Worm (Caenorhabditis elegans) whole organism, L4 larva: ENCODE measurements around the gene T26E4.2.

ENCODE experiments used
- D1046.2 ChIP-seq: fragments of 200-800 bp; sonication (Bioruptor generic); IDR thresholded peaks from 2 replicates; pipeline ENCODE4 v1.3.6; 2022; ENCODE audit warnings: missing genetic modification characterization, missing compliant biosample characterization
- T20F7.1 ChIP-seq: fragments of 200-800 bp; sonication (Bioruptor generic); optimal IDR thresholded peaks from 2 replicates; lab custom pipeline; 2018; ENCODE audit warnings: mild to moderate bottlenecking, missing genetic modification characterization, missing compliant biosample characterization
- Y48G9A.11 ChIP-seq: fragments of 200-800 bp; sonication (Bioruptor generic); IDR thresholded peaks from 2 replicates; pipeline ENCODE4 v1.3.6; 2022; ENCODE audit warnings: missing genetic modification reagents, missing genetic modification characterization, missing compliant biosample characterization
- ZK546.5 ChIP-seq, 2 experiments: sonication (generic microtip); optimal IDR thresholded peaks; 2 replicates each; lab custom pipeline; 2017; ENCODE audit warnings: missing biosample characterization in 2 of 2, missing genetic modification characterization in 2 of 2
- aha-1 ChIP-seq: fragments of 150-350 bp; peaks from one replicate; lab custom pipeline; 2014; ENCODE audit warnings: missing biosample characterization, missing genetic modification characterization
- ceh-62 ChIP-seq: sonication (generic microtip); optimal IDR thresholded peaks from 2 replicates; lab custom pipeline; 2017; ENCODE audit warnings: missing biosample characterization, missing genetic modification characterization
- dmd-9 ChIP-seq: fragments of 200-800 bp; sonication (Bioruptor generic); IDR thresholded peaks from 2 replicates; pipeline ENCODE4 v1.3.6; 2022; ENCODE audit warnings: missing genetic modification reagents, missing genetic modification characterization, missing compliant biosample characterization
- fkh-10 ChIP-seq: fragments of 150-350 bp; optimal IDR thresholded peaks from 2 replicates; lab custom pipeline; 2014; ENCODE audit warnings: missing biosample characterization, missing genetic modification reagents, missing genetic modification characterization
- gei-8 ChIP-seq: fragments of 200-800 bp; sonication (Bioruptor generic); optimal IDR thresholded peaks from 2 replicates; lab custom pipeline; 2018; ENCODE audit warnings: mild to moderate bottlenecking, missing genetic modification characterization, missing compliant biosample characterization
- hlh-11 ChIP-seq: fragments of 200-800 bp; sonication (Bioruptor generic); optimal IDR thresholded peaks from 2 replicates; lab custom pipeline; 2018; ENCODE audit warnings: mild to moderate bottlenecking, missing genetic modification characterization, missing compliant biosample characterization
- jun-1 ChIP-seq: fragments of 150-350 bp; optimal IDR thresholded peaks from 2 replicates; lab custom pipeline; 2014; ENCODE audit warnings: missing biosample characterization, missing genetic modification reagents, missing genetic modification characterization
- lin-29 ChIP-seq: fragments of 200-800 bp; sonication (Bioruptor generic); IDR thresholded peaks from 2 replicates; pipeline ENCODE4 v1.3.6; 2022; ENCODE audit warnings: missing genetic modification reagents, missing genetic modification characterization, missing compliant biosample characterization
- lin-39 ChIP-seq: fragments of 150-350 bp; optimal IDR thresholded peaks from 2 replicates; lab custom pipeline; 2014; ENCODE audit warnings: missing biosample characterization, missing genetic modification reagents, missing genetic modification characterization
- lsy-2 ChIP-seq, 2 experiments: fragments of 150-350 bp in 1 of 2; sonication (generic microtip) in 1 of 2; optimal IDR thresholded peaks; 2 replicates each; lab custom pipeline; 2014 to 2017; ENCODE audit warnings: missing biosample characterization in 2 of 2, missing genetic modification characterization in 2 of 2
- madf-5 ChIP-seq, 2 experiments: fragments of 200-800 bp; sonication (Bioruptor generic); IDR thresholded peaks; 2 replicates each; pipeline ENCODE4 v1.3.6; 2022; ENCODE audit warnings: missing compliant biosample characterization in 2 of 2, missing genetic modification characterization in 2 of 2
- madf-9 ChIP-seq: fragments of 200-800 bp; sonication (Bioruptor generic); conservative IDR thresholded peaks from 2 replicates; pipeline ENCODE4 v1.3.6; 2022; ENCODE audit warnings: missing genetic modification reagents, missing genetic modification characterization, missing compliant biosample characterization
- mdl-1 ChIP-seq, 2 experiments: fragments of 150-350 bp in 1 of 2; sonication (generic microtip) in 1 of 2; optimal IDR thresholded peaks; 2 replicates each; lab custom pipeline; 2014 to 2017; ENCODE audit warnings: missing biosample characterization in 2 of 2, missing genetic modification characterization in 2 of 2
- mxl-2 ChIP-seq: fragments of 200-800 bp; sonication (Bioruptor generic); conservative IDR thresholded peaks from 2 replicates; pipeline ENCODE4 v1.3.6; 2022; ENCODE audit warnings: missing genetic modification reagents, missing genetic modification characterization, missing compliant biosample characterization
- nhr-102 ChIP-seq: sonication (generic microtip); optimal IDR thresholded peaks from 2 replicates; lab custom pipeline; 2016; ENCODE audit warnings: mild to moderate bottlenecking, missing genetic modification characterization, moderate library complexity, missing compliant biosample characterization
- nhr-237 ChIP-seq: sonication (generic microtip); optimal IDR thresholded peaks from 2 replicates; lab custom pipeline; 2017; ENCODE audit warnings: missing biosample characterization, missing genetic modification characterization
- nhr-28 ChIP-seq: fragments of 150-350 bp; optimal IDR thresholded peaks from 2 replicates; lab custom pipeline; 2014; ENCODE audit warnings: missing biosample characterization, missing genetic modification characterization
- nhr-6 ChIP-seq: fragments of 150-350 bp; optimal IDR thresholded peaks from 2 replicates; lab custom pipeline; 2014; ENCODE audit warnings: missing biosample characterization, missing genetic modification characterization
- nhr-76 ChIP-seq: fragments of 150-350 bp; optimal IDR thresholded peaks from 2 replicates; lab custom pipeline; 2014; ENCODE audit warnings: missing biosample characterization, missing genetic modification characterization
- pqm-1 ChIP-seq: sonication (generic microtip); optimal IDR thresholded peaks from 2 replicates; lab custom pipeline; 2017; ENCODE audit warnings: missing biosample characterization, missing genetic modification characterization
- set-16 ChIP-seq: fragments of 200-800 bp; sonication (Bioruptor generic); IDR thresholded peaks from 2 replicates; pipeline ENCODE4 v1.3.6; 2022; ENCODE audit warnings: missing genetic modification reagents, missing genetic modification characterization, missing compliant biosample characterization
- spr-1 ChIP-seq: sonication (generic microtip); optimal IDR thresholded peaks from 2 replicates; lab custom pipeline; 2016; ENCODE audit warnings: mild to moderate bottlenecking, missing genetic modification characterization, missing compliant biosample characterization
- spr-3 ChIP-seq: fragments of 200-800 bp; sonication (Bioruptor generic); optimal IDR thresholded peaks from 2 replicates; lab custom pipeline; 2018; ENCODE audit warnings: mild to moderate bottlenecking, missing genetic modification characterization, missing compliant biosample characterization
- tag-97 ChIP-seq: fragments of 200-800 bp; sonication (Bioruptor generic); IDR thresholded peaks from 2 replicates; pipeline ENCODE4 v1.3.6; 2022; ENCODE audit warnings: missing genetic modification characterization, missing compliant biosample characterization
- unc-62 ChIP-seq, 3 experiments: fragments of 150-350 bp in 1 of 3; sonication (generic microtip); optimal IDR thresholded peaks in 2 of 3; peaks in 1 of 3; 1 replicate in 1 of 3; 2 replicates in 2 of 3; lab custom pipeline; 2014 to 2017; ENCODE audit warnings: missing biosample characterization in 3 of 3, missing genetic modification characterization in 3 of 3, missing genetic modification reagents in 3 of 3, missing genotype in 1 of 3
- zag-1 ChIP-seq: fragments of 150-350 bp; optimal IDR thresholded peaks from 2 replicates; lab custom pipeline; 2014; ENCODE audit warnings: missing biosample characterization, missing genetic modification characterization
- zfp-2 ChIP-seq: sonication (generic microtip); optimal IDR thresholded peaks from 2 replicates; lab custom pipeline; 2016; ENCODE audit warnings: mild to moderate bottlenecking, missing genetic modification characterization, missing compliant biosample characterization
- zfp-3 ChIP-seq: fragments of 200-800 bp; sonication (Bioruptor generic); conservative IDR thresholded peaks from 2 replicates; pipeline ENCODE4 v1.3.6; 2022; ENCODE audit warnings: missing genetic modification reagents, missing genetic modification characterization, missing compliant biosample characterization
- ztf-7 ChIP-seq: fragments of 150-350 bp; optimal IDR thresholded peaks from 2 replicates; lab custom pipeline; 2014; ENCODE audit warnings: missing biosample characterization, missing genetic modification characterization

T26E4.2 gene

DNA sequence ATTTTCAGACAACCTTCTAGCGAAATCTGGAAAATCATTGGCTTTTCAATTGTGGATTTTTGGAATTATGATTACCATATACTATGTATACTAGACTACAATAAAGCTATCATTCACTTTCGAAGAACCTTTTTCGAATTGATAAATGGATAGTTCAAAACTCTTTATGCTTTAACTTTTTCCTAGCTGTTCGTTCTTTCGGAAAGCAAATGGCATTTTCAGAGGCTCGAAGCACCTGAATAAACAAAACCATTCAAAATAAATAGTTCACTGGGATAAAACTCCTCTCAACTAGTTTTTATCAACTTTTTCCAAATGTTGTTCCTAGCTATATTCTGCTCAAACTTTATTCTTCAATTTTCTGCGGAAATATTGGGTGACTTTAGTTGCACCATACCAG is at the start of gene T26E4.2:
Gene T26E4.2, plus strand, starts transcription at position 301 of the 400 bp plus-strand sequence.
- TF ChIP-seq gei-8 (no peak), nhr-28 (no peak), zfp-3 (GFP tag; lab: Robert Waterston, UW) (no peak), lin-39 (tag; lab: Kevin White, UChicago) (no peak), jun-1 (tag; lab: Kevin White, UChicago) (no peak), pqm-1 (no peak), madf-5 (GFP tag; IDR thresholded peaks at IDR 0.05; lab: Robert Waterston, UW) (no peak), nhr-102 (tag; lab: Kevin White, UChicago) (no peak), unc-62 (GFP tag; optimal IDR thresholded peaks at IDR 0.05 in 1 of 2; lab: Kevin White, UChicago) (no peak), unc-62 (tag; optimal IDR thresholded peaks at IDR 0.05; lab: Kevin White, UChicago) (no peak), spr-3 (GFP tag; lab: Kevin White, UChicago) (no peak)

DNA sequence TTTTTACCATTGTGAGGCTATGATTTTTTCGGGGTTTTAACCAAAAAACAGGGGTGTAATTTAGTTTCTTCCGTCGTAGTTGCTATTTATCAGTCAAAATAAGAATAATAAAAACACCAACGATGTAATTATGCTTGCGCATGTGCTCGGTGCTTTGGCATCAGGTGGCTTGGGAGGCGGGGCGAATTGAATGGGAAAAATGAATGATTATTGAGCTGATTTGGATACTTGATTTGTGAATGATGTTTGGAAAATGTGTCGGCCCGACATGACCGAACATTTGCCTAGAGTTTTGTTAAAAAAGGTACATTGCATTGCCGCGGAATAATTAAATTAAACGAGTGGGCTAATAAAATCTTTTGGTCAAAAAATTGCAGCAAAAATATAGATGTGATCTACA is 49.0 kb upstream of the T26E4.2 start, which contains the start of gene str-38:
Gene str-38, minus strand, starts transcription at position 101 of the 400 bp plus-strand sequence.
- TF ChIP-seq tag-97, result no peak
- no peak for TF ChIP-seq nhr-28
- TF ChIP-seq ZK546.5 (tag; optimal IDR thresholded peaks at IDR 0.05; lab: Kevin White, UChicago), result no peak
- no peak for TF ChIP-seq ztf-7
- TF ChIP-seq zag-1 (tag; lab: Kevin White, UChicago), result no peak
- no peak for TF ChIP-seq spr-3 (GFP tag; lab: Kevin White, UChicago)
- no peak for TF ChIP-seq madf-9 (GFP tag; lab: Robert Waterston, UW)
- TF ChIP-seq fkh-10 (GFP tag; lab: Kevin White, UChicago), result no peak
- TF ChIP-seq T20F7.1 (GFP tag; lab: Kevin White, UChicago), result no peak
- no peak for TF ChIP-seq mxl-2 (GFP tag; lab: Robert Waterston, UW)
- TF ChIP-seq Y48G9A.11 (GFP tag; lab: Robert Waterston, UW), result no peak
- TF ChIP-seq zfp-2 (tag; lab: Kevin White, UChicago), result no peak

DNA sequence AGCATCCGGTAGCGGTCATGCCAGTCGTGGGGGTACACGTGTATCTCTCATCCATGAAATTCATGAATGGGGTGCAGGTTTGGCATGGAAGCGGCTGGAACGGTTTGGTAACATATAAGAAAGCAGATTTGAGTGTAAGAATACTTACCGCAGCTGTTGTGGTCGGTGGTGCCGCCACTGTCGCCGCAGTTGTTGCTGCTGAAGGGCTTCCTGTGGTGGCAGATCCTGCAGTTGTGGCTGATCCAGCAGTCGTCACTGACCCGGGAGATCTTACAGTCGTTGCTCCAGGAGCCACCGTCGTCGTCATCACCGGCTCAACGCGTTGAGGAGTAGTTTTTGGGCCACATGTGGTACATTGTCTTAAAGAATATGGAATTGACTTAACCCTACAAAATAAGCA is 48.2 kb upstream of the T26E4.2 start:
- TF ChIP-seq lsy-2 (tag; optimal IDR thresholded peaks at IDR 0.05; lab: Kevin White, UChicago), result no peak
- peak; percentile 11 for TF ChIP-seq aha-1 (tag; lab: Kevin White, UChicago)
- peak; percentile 64 for TF ChIP-seq set-16 (GFP tag; lab: Robert Waterston, UW)

DNA sequence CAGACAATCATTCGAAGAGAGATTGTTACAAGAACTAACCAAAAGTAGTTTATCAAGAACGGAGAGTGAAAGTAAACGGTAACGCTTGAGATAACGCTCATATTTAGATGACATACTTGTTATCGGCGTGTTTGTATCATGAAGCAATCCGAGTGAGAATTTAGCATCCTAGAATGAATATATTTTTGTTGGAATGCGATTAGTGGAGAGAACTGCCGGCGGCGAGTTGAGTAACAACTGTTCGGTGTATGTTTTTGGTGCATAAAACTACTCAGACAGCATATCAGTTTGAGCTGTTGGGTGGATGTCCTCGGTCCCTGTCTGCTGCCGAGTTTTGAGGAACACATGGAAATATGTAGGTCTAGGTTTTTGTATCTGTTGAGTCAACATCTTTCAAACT is 47.6 kb upstream of the T26E4.2 start, which contains the start of gene T23D5.3:
Gene T23D5.3, minus strand, starts transcription at position 101 of the 400 bp plus-strand sequence.
- no peak for TF ChIP-seq nhr-237
- no peak for TF ChIP-seq spr-1 (tag; lab: Kevin White, UChicago)
- TF ChIP-seq lsy-2 (tag; optimal IDR thresholded peaks at IDR 0.05; lab: Kevin White, UChicago), result no peak
- no peak for TF ChIP-seq lin-29
- TF ChIP-seq ceh-62 (tag; lab: Kevin White, UChicago), result no peak
- TF ChIP-seq nhr-102 (tag; lab: Kevin White, UChicago), result no peak
- TF ChIP-seq mxl-2 (GFP tag; lab: Robert Waterston, UW), result no peak
- TF ChIP-seq D1046.2 (GFP tag; lab: Robert Waterston, UW), result no peak
- TF ChIP-seq hlh-11, result no peak
- no peak for TF ChIP-seq nhr-76 (tag; lab: Kevin White, UChicago)
- TF ChIP-seq nhr-6, result no peak
- no peak for TF ChIP-seq dmd-9 (GFP tag; lab: Robert Waterston, UW)
- TF ChIP-seq Y48G9A.11 (GFP tag; lab: Robert Waterston, UW), result no peak

DNA sequence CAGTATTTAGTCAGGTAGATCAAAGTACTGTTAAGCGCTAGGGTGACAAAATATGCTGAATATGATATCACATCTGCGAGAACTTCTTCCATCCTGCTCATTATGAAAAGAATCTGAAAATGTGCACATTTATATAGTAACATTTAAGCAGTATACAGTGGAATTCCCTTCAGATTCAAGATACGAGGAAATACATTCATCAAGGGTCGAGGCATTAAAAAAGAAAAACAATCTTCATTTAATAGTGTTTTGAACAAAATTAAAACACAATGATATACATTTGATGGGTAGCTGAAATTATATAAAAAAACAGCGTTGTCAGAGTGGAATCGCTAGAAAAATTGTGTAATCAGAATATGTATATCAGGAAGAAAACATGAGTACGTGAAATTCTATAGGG is 45.5 kb upstream of the T26E4.2 start, which contains the start of gene str-27:
Gene str-27, minus strand, starts transcription at position 101 of the 400 bp plus-strand sequence.
- TF ChIP-seq aha-1 (tag; lab: Kevin White, UChicago) (peak; percentile 61), mdl-1 (tag; optimal IDR thresholded peaks at IDR 0.05; lab: Kevin White, UChicago) (no peak)
